Fruit fly (Drosophila melanogaster): ENCODE measurements around the gene TSG101.

dm6 chr3L:16875959-16876358, 33.9 kb downstream of the TSG101 start:
- TF ChIP-seq insv (GFP tag; optimal IDR thresholded peaks at IDR 0.05) (no peak), h (optimal IDR thresholded peaks at IDR 0.05) (no peak), CG32767 (GFP tag; IDR thresholded peaks at IDR 0.05) (no peak)
